Worm (Caenorhabditis elegans): ENCODE results near the gene sucl-1.

DNA sequence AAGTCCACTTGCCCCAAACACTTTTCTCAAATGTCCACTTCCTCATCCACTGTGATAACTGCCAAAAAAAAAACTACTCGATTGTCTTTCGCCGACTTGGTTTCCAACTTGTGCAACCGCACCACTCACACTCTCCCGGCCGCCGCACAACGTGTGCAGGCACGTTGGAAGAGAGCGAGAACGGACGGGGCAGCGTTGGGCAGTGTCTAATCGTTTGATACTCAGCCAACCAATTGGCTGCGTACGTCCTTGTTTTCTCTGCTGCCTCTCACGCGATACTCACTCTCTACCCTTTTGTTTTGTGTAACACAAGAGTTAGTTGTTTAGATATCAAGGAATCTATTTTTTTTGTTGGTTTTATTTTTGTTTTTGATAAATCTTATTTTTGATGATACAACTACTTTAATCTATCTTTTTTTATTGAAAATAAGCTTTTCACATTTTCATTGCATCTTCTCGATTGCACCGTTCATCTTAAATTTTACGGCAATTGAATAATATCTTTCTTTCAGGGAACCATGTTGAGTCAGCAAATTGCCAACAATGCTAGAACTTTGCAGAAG lies at the start of gene sucl-1:
- TF ChIP-seq ZK546.5 (tag; optimal IDR thresholded peaks at IDR 0.05) (no peak), zag-1 (tag; optimal IDR thresholded peaks at IDR 0.05) (peak; percentile 82), nhr-6 (tag; optimal IDR thresholded peaks at IDR 0.05) (peak; percentile 39), ama-1 (optimal IDR thresholded peaks at IDR 0.05) (no peak), lin-11 (tag; optimal IDR thresholded peaks at IDR 0.05) (peak; percentile 64), skn-1 (tag; optimal IDR thresholded peaks at IDR 0.05) (no peak), nhr-25 (tag; optimal IDR thresholded peaks at IDR 0.05) (peak; percentile 86), nhr-11 (tag; optimal IDR thresholded peaks at IDR 0.05) (no peak), lin-13 (GFP tag; optimal IDR thresholded peaks at IDR 0.05) (peak; percentile 71)
